Worm (Caenorhabditis elegans): ENCODE results near the gene clp-1.

DNA sequence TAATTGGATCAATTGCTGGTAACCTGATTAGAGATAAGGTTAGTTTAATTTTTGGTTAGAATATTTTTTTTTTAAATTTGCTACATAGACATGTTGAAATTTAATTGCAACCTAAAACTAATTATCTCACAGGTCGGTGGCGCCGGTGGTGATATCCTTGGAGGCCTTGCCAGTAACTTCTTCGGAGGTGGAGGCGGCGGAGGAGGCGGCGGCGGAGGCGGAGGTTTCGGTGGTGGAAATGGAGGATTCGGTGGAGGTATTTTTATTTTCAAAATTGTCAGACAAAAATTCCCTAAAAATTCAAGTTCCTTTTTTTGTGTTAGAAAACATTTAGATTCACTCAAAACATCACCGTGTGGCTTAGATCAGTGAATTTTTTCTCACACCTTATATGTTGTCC is 1.5 kb downstream of the clp-1 start:
- TF ChIP-seq pha-4 (GFP tag; IDR thresholded peaks at IDR 0.05) (no peak), pha-4 (tag; optimal IDR thresholded peaks at IDR 0.05) (no peak), attf-4 (tag; optimal IDR thresholded peaks at IDR 0.05) (no peak), nhr-11 (tag; optimal IDR thresholded peaks at IDR 0.05) (no peak), egl-27 (tag; optimal IDR thresholded peaks at IDR 0.05) (no peak), tag-97 (GFP tag; IDR thresholded peaks at IDR 0.05) (no peak), unc-130 (GFP tag; optimal IDR thresholded peaks at IDR 0.05) (no peak), nhr-42 (GFP tag; IDR thresholded peaks at IDR 0.05) (no peak), unc-62 (GFP tag; optimal IDR thresholded peaks at IDR 0.05 in 1 of 2) (no peak), unc-62 (tag; optimal IDR thresholded peaks at IDR 0.05) (no peak), nhr-76 (tag; optimal IDR thresholded peaks at IDR 0.05) (no peak), mdl-1 (tag; optimal IDR thresholded peaks at IDR 0.05) (no peak)
